Worm (Caenorhabditis elegans) whole organism, L1 larva: Measurements from ENCODE around the gene fdgt-2.

Experiments
- C04F5.9 ChIP-seq: sonication (generic microtip); optimal IDR thresholded peaks from 2 replicates; lab custom pipeline; 2016; ENCODE audit warnings: missing genetic modification characterization, missing compliant biosample characterization
- C16A3.4 ChIP-seq: fragments of 150-350 bp; optimal IDR thresholded peaks from 2 replicates; lab custom pipeline; 2014; ENCODE audit warnings: missing biosample characterization, missing genetic modification characterization
- Y116A8C.19 ChIP-seq: sonication (generic microtip); optimal IDR thresholded peaks from 2 replicates; lab custom pipeline; 2016; ENCODE audit warnings: missing compliant biosample characterization, missing genetic modification characterization, borderline replicate concordance
- alr-1 ChIP-seq: fragments of 200-800 bp; sonication (Bioruptor generic); optimal IDR thresholded peaks from 2 replicates; lab custom pipeline; 2018; ENCODE audit warnings: borderline replicate concordance, mild to moderate bottlenecking, missing genetic modification characterization, missing compliant biosample characterization
- ama-1 ChIP-seq: fragments of 150-350 bp; optimal IDR thresholded peaks from 2 replicates; lab custom pipeline; 2014
- blmp-1 ChIP-seq: fragments of 150-350 bp; optimal IDR thresholded peaks from 2 replicates; lab custom pipeline; 2014; ENCODE audit warnings: missing biosample characterization, missing genetic modification characterization
- ceh-8 ChIP-seq: fragments of 200-800 bp; sonication (Bioruptor generic); optimal IDR thresholded peaks from 2 replicates; lab custom pipeline; 2018; ENCODE audit warnings: mild to moderate bottlenecking, missing genetic modification characterization, moderate library complexity, missing compliant biosample characterization
- ceh-90 ChIP-seq: sonication (generic microtip); optimal IDR thresholded peaks from 2 replicates; lab custom pipeline; 2016; ENCODE audit warnings: missing genetic modification characterization, missing compliant biosample characterization
- ces-1 ChIP-seq: fragments of 150-350 bp; optimal IDR thresholded peaks from 2 replicates; lab custom pipeline; 2014; ENCODE audit warnings: missing biosample characterization, missing genetic modification reagents, missing genetic modification characterization
- dpl-1 ChIP-seq, 3 experiments: fragments of 150-350 bp in 2 of 3; sonication (generic microtip) in 1 of 3; optimal IDR thresholded peaks; 2 replicates each; lab custom pipeline; 2014 to 2017; ENCODE audit warnings: missing biosample characterization in 3 of 3, missing genetic modification characterization in 3 of 3, missing genetic modification reagents in 3 of 3
- dsc-1 ChIP-seq: sonication (generic microtip); optimal IDR thresholded peaks from 2 replicates; lab custom pipeline; 2016; ENCODE audit warnings: mild to moderate bottlenecking, missing genetic modification characterization, missing compliant biosample characterization
- efl-1 ChIP-seq, 4 experiments: fragments of 150-350 bp; optimal IDR thresholded peaks in 3 of 4; peaks in 1 of 4; 1 replicate in 1 of 4; 2 replicates in 3 of 4; lab custom pipeline; 2014; ENCODE audit warnings: missing biosample characterization in 2 of 4, missing genetic modification characterization in 2 of 4, missing genetic modification reagents in 2 of 4
- efl-3 ChIP-seq: fragments of 200-800 bp; sonication (Bioruptor generic); optimal IDR thresholded peaks from 2 replicates; lab custom pipeline; 2018; ENCODE audit warnings: mild to moderate bottlenecking, missing genetic modification characterization, missing compliant biosample characterization
- egl-13 ChIP-seq: sonication (generic microtip); optimal IDR thresholded peaks from 2 replicates; lab custom pipeline; 2016; ENCODE audit warnings: missing genotype, missing genetic modification reagents, missing genetic modification characterization, missing compliant biosample characterization
- egl-27 ChIP-seq, 2 experiments: fragments of 150-350 bp in 1 of 2; sonication (generic microtip); optimal IDR thresholded peaks; 3 replicates each; lab custom pipeline; 2017 to 2018; ENCODE audit warnings: missing biosample characterization in 2 of 2, missing genetic modification characterization in 2 of 2, missing genetic modification reagents in 2 of 2
- fkh-10 ChIP-seq: sonication (generic microtip); optimal IDR thresholded peaks from 2 replicates; lab custom pipeline; 2017; ENCODE audit warnings: missing biosample characterization, missing genetic modification reagents, missing genetic modification characterization
- fkh-8 ChIP-seq: sonication (generic microtip); optimal IDR thresholded peaks from 2 replicates; lab custom pipeline; 2016; ENCODE audit warnings: mild to moderate bottlenecking, missing genetic modification characterization, missing compliant biosample characterization
- hlh-17 ChIP-seq: fragments of 200-800 bp; sonication (Bioruptor generic); optimal IDR thresholded peaks from 2 replicates; lab custom pipeline; 2018; ENCODE audit warnings: missing genetic modification characterization, mild to moderate bottlenecking, missing compliant biosample characterization, moderate library complexity, borderline replicate concordance
- hlh-4 ChIP-seq: sonication (generic microtip); optimal IDR thresholded peaks from 2 replicates; lab custom pipeline; 2016; ENCODE audit warnings: mild to moderate bottlenecking, missing genetic modification characterization, missing compliant biosample characterization
- lin-14 ChIP-seq: fragments of 200-800 bp; sonication (Bioruptor generic); optimal IDR thresholded peaks from 2 replicates; lab custom pipeline; 2018; ENCODE audit warnings: mild to moderate bottlenecking, missing genetic modification characterization, moderate library complexity, missing compliant biosample characterization
- lin-39 ChIP-seq: fragments of 150-350 bp; optimal IDR thresholded peaks from 2 replicates; lab custom pipeline; 2014; ENCODE audit warnings: missing biosample characterization, missing genetic modification reagents, missing genetic modification characterization
- lir-3 ChIP-seq: sonication (generic microtip); optimal IDR thresholded peaks from 2 replicates; lab custom pipeline; 2016; ENCODE audit warnings: mild to moderate bottlenecking, missing genetic modification characterization, moderate library complexity, missing compliant biosample characterization; ENCODE audit not compliant: poor library complexity
- lsy-2 ChIP-seq, 2 experiments: fragments of 150-350 bp; optimal IDR thresholded peaks; 2 replicates each; lab custom pipeline; 2014; ENCODE audit warnings: missing biosample characterization in 2 of 2, missing genetic modification characterization in 2 of 2
- mab-9 ChIP-seq: fragments of 200-800 bp; sonication (Bioruptor generic); IDR thresholded peaks from 2 replicates; pipeline ENCODE4 v1.3.6; 2022; ENCODE audit warnings: missing genetic modification reagents, missing genetic modification characterization, missing compliant biosample characterization
- mdl-1 ChIP-seq, 2 experiments: fragments of 150-350 bp; optimal IDR thresholded peaks; 2 replicates each; lab custom pipeline; 2014 to 2017; ENCODE audit warnings: missing biosample characterization in 2 of 2, missing genetic modification characterization in 2 of 2, inconsistent platforms in 1 of 2
- mef-2 ChIP-seq: fragments of 150-350 bp; optimal IDR thresholded peaks from 2 replicates; lab custom pipeline; 2014; ENCODE audit warnings: missing biosample characterization, missing genetic modification characterization
- nhr-19 ChIP-seq: fragments of 200-800 bp; sonication (Bioruptor generic); conservative IDR thresholded peaks from 2 replicates; pipeline ENCODE4 v1.3.6; 2022; ENCODE audit warnings: missing genetic modification characterization, missing compliant biosample characterization
- nhr-20 ChIP-seq: sonication (generic microtip); optimal IDR thresholded peaks from 2 replicates; lab custom pipeline; 2016; ENCODE audit warnings: mild to moderate bottlenecking, missing genetic modification characterization, missing compliant biosample characterization
- nhr-237 ChIP-seq: fragments of 150-350 bp; optimal IDR thresholded peaks from 2 replicates; lab custom pipeline; 2014; ENCODE audit warnings: missing biosample characterization, missing genetic modification characterization
- nhr-47 ChIP-seq: sonication (generic microtip); optimal IDR thresholded peaks from 2 replicates; lab custom pipeline; 2016; ENCODE audit warnings: mild to moderate bottlenecking, missing genetic modification characterization, moderate library complexity, missing compliant biosample characterization
- nhr-76 ChIP-seq: sonication (generic microtip); optimal IDR thresholded peaks from 2 replicates; lab custom pipeline; 2017; ENCODE audit warnings: missing biosample characterization, missing genetic modification characterization
- nhr-77 ChIP-seq: fragments of 150-350 bp; optimal IDR thresholded peaks from 2 replicates; lab custom pipeline; 2014; ENCODE audit warnings: missing biosample characterization, missing genetic modification characterization
- nhr-84 ChIP-seq: sonication (generic microtip); optimal IDR thresholded peaks from 2 replicates; lab custom pipeline; 2017; ENCODE audit warnings: missing biosample characterization, missing genetic modification characterization
- nhr-85 ChIP-seq: sonication (generic microtip); peaks from one replicate; lab custom pipeline; 2016; ENCODE audit warnings: missing genetic modification characterization, inconsistent platforms, missing compliant biosample characterization
- pax-3 ChIP-seq: fragments of 200-800 bp; sonication (Bioruptor generic); optimal IDR thresholded peaks from 2 replicates; lab custom pipeline; 2018; ENCODE audit warnings: mild to moderate bottlenecking, missing genetic modification characterization, moderate library complexity, missing compliant biosample characterization
- rnt-1 ChIP-seq: sonication (generic microtip); optimal IDR thresholded peaks from 2 replicates; lab custom pipeline; 2016; ENCODE audit warnings: mild to moderate bottlenecking, missing genetic modification characterization, moderate library complexity, missing compliant biosample characterization
- skn-1 ChIP-seq: fragments of 150-350 bp; optimal IDR thresholded peaks from 2 replicates; lab custom pipeline; 2014; ENCODE audit warnings: missing biosample characterization, missing genetic modification characterization
- snu-23 ChIP-seq: sonication (generic microtip); optimal IDR thresholded peaks from 2 replicates; lab custom pipeline; 2016; ENCODE audit warnings: missing genetic modification characterization, missing compliant biosample characterization
- sup-37 ChIP-seq: fragments of 200-800 bp; sonication (Bioruptor generic); optimal IDR thresholded peaks from 2 replicates; lab custom pipeline; 2018; ENCODE audit warnings: mild to moderate bottlenecking, missing genetic modification characterization, missing compliant biosample characterization
- unc-130 ChIP-seq: fragments of 150-350 bp; optimal IDR thresholded peaks from 2 replicates; lab custom pipeline; 2017; ENCODE audit warnings: missing biosample characterization, missing genetic modification characterization, inconsistent platforms
- xbp-1 ChIP-seq: sonication (generic microtip); optimal IDR thresholded peaks from 2 replicates; lab custom pipeline; 2016; ENCODE audit warnings: missing genetic modification characterization, missing compliant biosample characterization
- ztf-11 ChIP-seq, 2 experiments: sonication (generic microtip); optimal IDR thresholded peaks; 2 replicates each; lab custom pipeline; 2016 to 2017; ENCODE audit warnings: missing genetic modification characterization in 2 of 2, missing biosample characterization in 1 of 2, missing compliant biosample characterization in 1 of 2

fdgt-2 gene

ce11 chrII:8404748-8405147, 12.7 kb upstream of the fdgt-2 start, which contains the start of gene skpo-1:
TSS of gene skpo-1 (minus strand) at chrII:8404848.
- TF ChIP-seq efl-1 (optimal IDR thresholded peaks at IDR 0.05; lab: Kevin White, UChicago) (no peak), efl-1 (GFP tag; optimal IDR thresholded peaks at IDR 0.05 in 1 of 2; lab: Kevin White, UChicago) (peak in 1 of 2 experiments; percentile 10), nhr-76 (no peak)

DNA sequence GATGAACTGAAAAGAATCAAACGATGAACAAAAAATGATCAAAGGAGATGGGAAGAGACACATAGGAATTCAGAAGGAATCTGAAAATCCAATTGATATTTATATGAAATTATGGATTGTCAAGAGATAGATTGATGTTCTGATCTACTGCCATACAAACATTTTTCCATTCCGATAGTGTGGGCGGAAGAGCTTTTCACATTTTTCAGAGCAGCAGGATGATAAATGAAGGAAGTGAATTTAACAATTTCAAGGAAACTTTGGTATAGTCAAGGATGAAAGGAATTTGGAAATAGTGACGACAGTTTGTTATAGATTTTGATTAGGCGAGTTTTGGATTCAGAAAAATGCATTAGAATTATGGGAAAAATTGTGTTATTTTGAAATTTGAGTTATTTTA, 12.1 kb upstream of the fdgt-2 start, which contains the start of gene ubc-24:
Gene ubc-24 (plus strand): TSS at position 301 of the 400 bp plus-strand sequence.
- TF ChIP-seq nhr-84 (tag; lab: Kevin White, UChicago) (no peak), ama-1 (lab: Kevin White, UChicago) (no peak), snu-23 (GFP tag; lab: Kevin White, UChicago) (no peak), lin-14 (GFP tag; lab: Kevin White, UChicago) (no peak), mef-2 (tag; lab: Kevin White, UChicago) (no peak), nhr-85 (tag; lab: Kevin White, UChicago) (no peak), egl-13 (tag; lab: Kevin White, UChicago) (no peak)

DNA sequence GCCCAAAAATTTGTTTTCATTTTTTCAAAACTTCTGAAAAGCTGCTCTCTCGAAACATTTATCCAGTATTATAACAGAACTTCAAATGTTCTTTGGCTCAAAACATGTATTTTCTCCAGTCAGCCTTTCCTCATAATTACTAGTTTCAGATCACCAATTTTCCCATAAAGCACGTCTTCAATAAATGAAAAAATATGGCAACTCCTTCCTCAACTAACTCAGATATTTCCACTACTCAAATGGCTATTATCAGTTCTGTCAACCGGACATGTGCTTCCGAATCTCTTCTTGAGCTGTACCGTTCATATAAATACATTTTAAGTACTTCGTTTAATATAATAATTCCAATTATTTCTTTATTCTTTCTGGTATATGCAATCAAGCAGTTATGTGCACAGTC, 9.9 kb upstream of the fdgt-2 start, which contains the start of gene sra-13:
Gene sra-13 (plus strand): TSS at position 195 of the 400 bp plus-strand sequence.
- no peak for TF ChIP-seq egl-27 (tag; optimal IDR thresholded peaks at IDR 0.05; lab: Kevin White, UChicago)
- TF ChIP-seq C04F5.9 (tag; lab: Kevin White, UChicago) = no peak
- no peak for TF ChIP-seq blmp-1 (tag; lab: Kevin White, UChicago)
- no peak for TF ChIP-seq sup-37 (GFP tag; lab: Kevin White, UChicago)
- TF ChIP-seq nhr-20 (tag; lab: Kevin White, UChicago) = no peak
- no peak for TF ChIP-seq nhr-19 (GFP tag; lab: Robert Waterston, UW)
- TF ChIP-seq unc-130 (tag; lab: Kevin White, UChicago) = no peak
- TF ChIP-seq snu-23 (GFP tag; lab: Kevin White, UChicago) = no peak
- TF ChIP-seq ceh-90 = no peak
- TF ChIP-seq nhr-237 = no peak
- no peak for TF ChIP-seq nhr-47 (tag; lab: Kevin White, UChicago)
- no peak for TF ChIP-seq nhr-77 (tag; lab: Kevin White, UChicago)
- TF ChIP-seq lir-3 (tag; lab: Kevin White, UChicago) = no peak
- no peak for TF ChIP-seq C16A3.4 (tag; lab: Kevin White, UChicago)
- no peak for TF ChIP-seq skn-1

DNA sequence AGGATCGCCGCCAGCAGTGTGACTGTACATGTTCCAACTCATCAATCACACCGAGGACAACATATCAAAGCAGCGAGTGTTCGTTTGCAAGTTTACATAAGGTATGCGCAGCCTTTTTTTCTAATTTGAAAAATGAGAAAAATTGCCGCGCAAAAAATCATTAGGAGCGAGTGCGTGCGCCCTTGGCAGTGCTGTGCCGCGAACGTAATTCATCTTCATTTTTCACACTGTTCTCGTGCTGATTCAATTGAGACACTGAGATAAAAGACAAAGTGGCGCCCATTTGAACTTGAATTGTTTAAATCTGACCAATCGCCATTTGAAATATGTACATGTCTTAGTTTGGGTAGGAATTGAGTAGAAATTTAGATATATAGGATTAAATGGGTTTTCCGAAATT, 7.9 kb upstream of the fdgt-2 start:
- TF ChIP-seq lin-14 (GFP tag; lab: Kevin White, UChicago) (peak; percentile 45), pax-3 (tag; lab: Kevin White, UChicago) (no peak), lin-39 (tag; lab: Kevin White, UChicago) (peak; percentile 60), fkh-8 (tag; lab: Kevin White, UChicago) (no peak), nhr-47 (tag; lab: Kevin White, UChicago) (no peak), mdl-1 (tag; optimal IDR thresholded peaks at IDR 0.05; lab: Kevin White, UChicago) (no peak), lir-3 (tag; lab: Kevin White, UChicago) (no peak), nhr-19 (GFP tag; lab: Robert Waterston, UW) (no peak), ceh-8 (no peak), egl-27 (tag; optimal IDR thresholded peaks at IDR 0.05; lab: Kevin White, UChicago) (no peak), dsc-1 (no peak), efl-3 (GFP tag; lab: Kevin White, UChicago) (peak; percentile 50), mab-9 (no peak), nhr-237 (no peak), rnt-1 (tag; lab: Kevin White, UChicago) (no peak), nhr-85 (tag; lab: Kevin White, UChicago) (peak; percentile 82), dpl-1 (GFP tag; optimal IDR thresholded peaks at IDR 0.05; lab: Kevin White, UChicago) (no peak), Y116A8C.19 (tag; lab: Kevin White, UChicago) (no peak), hlh-17 (GFP tag; lab: Kevin White, UChicago) (no peak), ces-1 (GFP tag; lab: Kevin White, UChicago) (no peak), hlh-4 (no peak), xbp-1 (tag; lab: Kevin White, UChicago) (no peak), nhr-77 (tag; lab: Kevin White, UChicago) (no peak), fkh-10 (no peak), alr-1 (tag; lab: Kevin White, UChicago) (no peak), ztf-11 (tag; optimal IDR thresholded peaks at IDR 0.05; lab: Kevin White, UChicago) (peak in 1 of 2 experiments; percentile 28), lsy-2 (tag; optimal IDR thresholded peaks at IDR 0.05; lab: Kevin White, UChicago) (no peak), ama-1 (lab: Kevin White, UChicago) (no peak), blmp-1 (tag; lab: Kevin White, UChicago) (peak; percentile 17), C16A3.4 (tag; lab: Kevin White, UChicago) (no peak)
